Fruit fly (Drosophila melanogaster): Measurements from ENCODE around the gene CG45263.

CG45263 gene

dm6 chr3R:8343251-8343744, 134.1 kb downstream of the CG45263 start, which contains the start of the genes PNKP and COX7AL (continued):
- no peak for TF ChIP-seq CG4328 (GFP tag; optimal IDR thresholded peaks at IDR 0.05)
- no peak for TF ChIP-seq Sry-β (GFP tag; optimal IDR thresholded peaks at IDR 0.05)
- TF ChIP-seq CG6854 (GFP tag; optimal IDR thresholded peaks at IDR 0.05) = no peak
- no peak for TF ChIP-seq CG17912 (GFP tag; optimal IDR thresholded peaks at IDR 0.05)
- no peak for TF ChIP-seq CG13424 (tag; optimal IDR thresholded peaks at IDR 0.05)
- TF ChIP-seq Dll (GFP tag; IDR thresholded peaks at IDR 0.05; ENCODE audit: partially characterized antibody) = 0 out of 4 replicates have a peak, but pooled peaks have one; percentile 17
- peak; percentile 71 for TF ChIP-seq E2f2 (GFP tag; IDR thresholded peaks at IDR 0.05)
- no peak for TF ChIP-seq CG12104 (GFP tag; optimal IDR thresholded peaks at IDR 0.05)

DNA sequence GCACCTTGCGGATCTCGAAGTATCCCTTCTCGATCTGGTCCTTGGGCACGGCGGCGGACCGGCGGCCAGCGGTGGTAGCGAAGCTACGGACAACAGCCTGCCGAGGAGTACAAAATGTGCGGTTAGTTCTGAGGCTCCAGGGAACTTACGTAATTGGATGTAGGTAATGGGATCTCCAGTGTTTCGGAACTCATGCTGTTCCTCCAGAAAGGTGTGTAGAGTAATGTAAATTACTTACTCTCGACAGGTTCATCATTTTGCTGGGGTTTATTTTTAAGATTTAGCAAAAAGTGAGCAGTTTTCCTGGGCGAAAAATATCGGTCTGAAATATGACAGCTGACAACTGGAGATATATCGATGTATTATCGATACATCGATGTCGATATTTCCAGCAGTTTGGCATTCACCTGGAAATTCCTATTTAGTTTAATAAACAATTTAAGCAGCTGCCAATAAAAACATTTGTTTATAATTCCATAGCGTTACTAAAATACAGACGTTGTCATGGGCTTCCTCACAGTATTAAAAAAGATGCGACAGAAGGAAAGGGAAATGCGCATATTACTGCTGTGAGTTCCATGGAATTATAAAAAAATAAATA, 136.6 kb downstream of the CG45263 start, which contains the start of the genes COX7A and Arl2:
Gene COX7A (minus strand): TSS at position 369 of the 601 bp plus-strand sequence.
Gene Arl2 (plus strand): TSS at position 426 of the 601 bp plus-strand sequence.
- TF ChIP-seq CG2120 (GFP tag; optimal IDR thresholded peaks at IDR 0.05) = peak; percentile 11
- TF ChIP-seq CG4617 (GFP tag; optimal IDR thresholded peaks at IDR 0.05; ENCODE audit: borderline replicate concordance) = peak; percentile 88
- TF ChIP-seq da (GFP tag; optimal IDR thresholded peaks at IDR 0.05) = no peak
- no peak for TF ChIP-seq CG2199 (GFP tag; IDR thresholded peaks at IDR 0.05)
- TF ChIP-seq tx (GFP tag; optimal IDR thresholded peaks at IDR 0.05) = peak; percentile 31
- TF ChIP-seq Stat92E (GFP tag; optimal IDR thresholded peaks at IDR 0.05) = no peak
- TF ChIP-seq ato (GFP tag; IDR thresholded peaks at IDR 0.05; ENCODE audit: partially characterized antibody) = peak; percentile 96
- TF ChIP-seq vnd (GFP tag; IDR thresholded peaks at IDR 0.05; ENCODE audit: partially characterized antibody) = peak; percentile 92
- TF ChIP-seq disco-r (GFP tag; optimal IDR thresholded peaks at IDR 0.05) = no peak
- peak; percentile 77 for TF ChIP-seq CG8924 (tag; optimal IDR thresholded peaks at IDR 0.05)
- TF ChIP-seq mld (GFP tag; IDR thresholded peaks at IDR 0.05; ENCODE audit: partially characterized antibody) = peak; percentile 93
- peak; percentile 87 for TF ChIP-seq Doc3 (GFP tag; IDR thresholded peaks at IDR 0.05; ENCODE audit: partially characterized antibody)
- no peak for TF ChIP-seq gro (GFP tag; optimal IDR thresholded peaks at IDR 0.05)
- TF ChIP-seq ewg (GFP tag; optimal IDR thresholded peaks at IDR 0.05) = no peak
- peak; percentile 9 for TF ChIP-seq Meics (GFP tag; optimal IDR thresholded peaks at IDR 0.05)
- TF ChIP-seq dpn (GFP tag; optimal IDR thresholded peaks at IDR 0.05) = no peak
- peak; percentile 90 for TF ChIP-seq inv (GFP tag; IDR thresholded peaks at IDR 0.05; ENCODE audit: partially characterized antibody)
- peak; percentile 75 for TF ChIP-seq trem (tag; optimal IDR thresholded peaks at IDR 0.05)
- peak; percentile 23 for TF ChIP-seq dm (GFP tag; optimal IDR thresholded peaks at IDR 0.05)
- peak; percentile 96 for TF ChIP-seq YL-1 (GFP tag; optimal IDR thresholded peaks at IDR 0.05)
- TF ChIP-seq CG7357 (GFP tag; IDR thresholded peaks at IDR 0.05) = no peak
- TF ChIP-seq zen2 (GFP tag; IDR thresholded peaks at IDR 0.05; ENCODE audit: partially characterized antibody) = peak; percentile 95
- no peak for TF ChIP-seq slbo (GFP tag; IDR thresholded peaks at IDR 0.05)
- TF ChIP-seq Ets97D (GFP tag; optimal IDR thresholded peaks at IDR 0.05) = peak; percentile 60
- TF ChIP-seq Mad (GFP tag; optimal IDR thresholded peaks at IDR 0.05) = no peak
- TF ChIP-seq CG10147 (GFP tag; optimal IDR thresholded peaks at IDR 0.05) = peak; percentile 27
- peak; percentile 30 for TF ChIP-seq Sin3A (optimal IDR thresholded peaks at IDR 0.05)
- TF ChIP-seq Rfx (GFP tag; IDR thresholded peaks at IDR 0.05) = no peak
- TF ChIP-seq psq (GFP tag; optimal IDR thresholded peaks at IDR 0.05) = no peak
- TF ChIP-seq CG14710 (tag; optimal IDR thresholded peaks at IDR 0.05) = peak; percentile 44
- no peak for TF ChIP-seq CG10654 (GFP tag; optimal IDR thresholded peaks at IDR 0.05)
- TF ChIP-seq CG31365 (tag; optimal IDR thresholded peaks at IDR 0.05) = peak; percentile 8
- no peak for TF ChIP-seq Hmx (GFP tag; optimal IDR thresholded peaks at IDR 0.05)
- peak; percentile 98 for TF ChIP-seq MESR4 (GFP tag; optimal IDR thresholded peaks at IDR 0.05)
- TF ChIP-seq stwl (tag; optimal IDR thresholded peaks at IDR 0.05) = peak; percentile 61
- TF ChIP-seq bigmax (GFP tag; optimal IDR thresholded peaks at IDR 0.05) = peak; percentile 26
- TF ChIP-seq gsb (GFP tag; IDR thresholded peaks at IDR 0.05) = no peak
- TF ChIP-seq hb (GFP tag; IDR thresholded peaks at IDR 0.05; ENCODE audit: partially characterized antibody) = peak; percentile 89
- peak in 1 of 2 experiments; percentile 1 for TF ChIP-seq insv (GFP tag; optimal IDR thresholded peaks at IDR 0.05)
- peak; percentile 43; the same call in 2 of the 3 replicates for TF ChIP-seq row (GFP tag; IDR thresholded peaks at IDR 0.05)

Measured in whole organism, embryonic.